Worm (Caenorhabditis elegans): ENCODE results near the gene wrt-4.

- TF ChIP-seq zag-1 (tag; optimal IDR thresholded peaks at IDR 0.05) = no peak
- no peak for TF ChIP-seq ama-1 (optimal IDR thresholded peaks at IDR 0.05)
- TF ChIP-seq tbx-2 (tag; optimal IDR thresholded peaks at IDR 0.05) = no peak
- no peak for TF ChIP-seq ztf-4 (tag; optimal IDR thresholded peaks at IDR 0.05)
- TF ChIP-seq nhr-237 (tag; optimal IDR thresholded peaks at IDR 0.05) = no peak
- TF ChIP-seq ztf-11 (tag; optimal IDR thresholded peaks at IDR 0.05) = no peak
- TF ChIP-seq nfya-1 (tag; optimal IDR thresholded peaks at IDR 0.05; ENCODE audit: insufficient read depth) = no peak
- no peak for TF ChIP-seq daf-12 (tag; optimal IDR thresholded peaks at IDR 0.05)
These were observed 14.8 kb downstream of the wrt-4 start, which contains the start of gene nhr-255 for ce11 chrX:15742310-15742709.

All from whole organism, L3 larva.